Worm (Caenorhabditis elegans): ENCODE results near the gene R07A4.2.
A peak's percentile ranks its signal among the peaks of the same experiment; 100 is the strongest.

The R07A4.2 gene

ce11 chrX:10774865-10775264 lies 28.6 kb upstream of the R07A4.2 start:
- TF ChIP-seq daf-12 (tag; optimal IDR thresholded peaks at IDR 0.05) (no peak), elt-3 (tag; optimal IDR thresholded peaks at IDR 0.05) (no peak), elt-2 (tag; optimal IDR thresholded peaks at IDR 0.05) (peak; percentile 9)

- no peak for TF ChIP-seq nhr-11 (tag; optimal IDR thresholded peaks at IDR 0.05)
- TF ChIP-seq fkh-2 (tag; optimal IDR thresholded peaks at IDR 0.05): no peak
- peak; percentile 68 for TF ChIP-seq nhr-25 (tag; optimal IDR thresholded peaks at IDR 0.05)
- TF ChIP-seq nhr-23 (tag; optimal IDR thresholded peaks at IDR 0.05): peak; percentile 66
- no peak for TF ChIP-seq nhr-237 (tag; optimal IDR thresholded peaks at IDR 0.05)
- peak; percentile 88 for TF ChIP-seq nhr-43 (tag; optimal IDR thresholded peaks at IDR 0.05; ENCODE audit: poor library complexity, severe bottlenecking)
- TF ChIP-seq pqm-1 (tag; optimal IDR thresholded peaks at IDR 0.05): peak; percentile 12
- TF ChIP-seq hmg-11 (tag; optimal IDR thresholded peaks at IDR 0.05): no peak
- TF ChIP-seq eor-1 (tag; optimal IDR thresholded peaks at IDR 0.05): no peak
These were observed 26.5 kb upstream of the R07A4.2 start for ce11 chrX:10772763-10773162.

- TF ChIP-seq ztf-4 (tag; optimal IDR thresholded peaks at IDR 0.05) (no peak), ama-1 (optimal IDR thresholded peaks at IDR 0.05) (no peak), nfya-1 (tag; optimal IDR thresholded peaks at IDR 0.05; ENCODE audit: insufficient read depth) (peak; percentile 68), mml-1 (tag; optimal IDR thresholded peaks at IDR 0.05) (no peak), tbx-2 (tag; optimal IDR thresholded peaks at IDR 0.05) (no peak), R02D3.7 (tag; optimal IDR thresholded peaks at IDR 0.05) (peak; percentile 40), elt-2 (tag; optimal IDR thresholded peaks at IDR 0.05) (peak; percentile 93), unc-62 (GFP tag; optimal IDR thresholded peaks at IDR 0.05) (peak; percentile 28), nhr-77 (tag; optimal IDR thresholded peaks at IDR 0.05) (no peak), ztf-11 (tag; optimal IDR thresholded peaks at IDR 0.05) (no peak), elt-3 (tag; optimal IDR thresholded peaks at IDR 0.05) (peak in 1 of 3 experiments; percentile 80), elt-1 (tag; optimal IDR thresholded peaks at IDR 0.05) (no peak), ceh-28 (tag; optimal IDR thresholded peaks at IDR 0.05) (peak; percentile 80), lsy-12 (tag; optimal IDR thresholded peaks at IDR 0.05) (peak; percentile 30), nhr-23 (tag; optimal IDR thresholded peaks at IDR 0.05) (peak; percentile 74), pqm-1 (tag; optimal IDR thresholded peaks at IDR 0.05) (peak; percentile 92), nhr-11 (tag; optimal IDR thresholded peaks at IDR 0.05) (no peak), zag-1 (tag; optimal IDR thresholded peaks at IDR 0.05) (no peak), nhr-43 (tag; optimal IDR thresholded peaks at IDR 0.05; ENCODE audit: poor library complexity, severe bottlenecking) (peak; percentile 59), fkh-2 (tag; optimal IDR thresholded peaks at IDR 0.05) (no peak), ceh-9 (tag; optimal IDR thresholded peaks at IDR 0.05) (no peak), nhr-76 (tag; optimal IDR thresholded peaks at IDR 0.05) (no peak), pha-4 (tag; optimal IDR thresholded peaks at IDR 0.05) (peak; percentile 75), nhr-67 (tag; optimal IDR thresholded peaks at IDR 0.05) (no peak), hmg-11 (tag; optimal IDR thresholded peaks at IDR 0.05) (no peak), nhr-28 (tag; optimal IDR thresholded peaks at IDR 0.05) (no peak), egl-27 (tag; optimal IDR thresholded peaks at IDR 0.05) (peak; percentile 75), mdl-1 (tag; optimal IDR thresholded peaks at IDR 0.05) (no peak), fos-1 (tag; optimal IDR thresholded peaks at IDR 0.05) (no peak), lin-39 (tag; optimal IDR thresholded peaks at IDR 0.05) (peak; percentile 65), nhr-25 (tag; optimal IDR thresholded peaks at IDR 0.05) (peak; percentile 50), egl-5 (tag; optimal IDR thresholded peaks at IDR 0.05) (peak; percentile 90), lin-15B (tag; optimal IDR thresholded peaks at IDR 0.05) (no peak), jun-1 (tag; optimal IDR thresholded peaks at IDR 0.05) (peak; percentile 78), aly-2 (tag; optimal IDR thresholded peaks at IDR 0.05) (no peak)
These were observed 25.9 kb upstream of the R07A4.2 start for ce11 chrX:10772165-10772584.

- TF ChIP-seq sea-2 (GFP tag; optimal IDR thresholded peaks at IDR 0.05) (no peak), fos-1 (tag; optimal IDR thresholded peaks at IDR 0.05) (no peak), fkh-10 (GFP tag; optimal IDR thresholded peaks at IDR 0.05) (peak; percentile 92), ztf-11 (tag; optimal IDR thresholded peaks at IDR 0.05) (no peak), nhr-23 (tag; optimal IDR thresholded peaks at IDR 0.05) (peak; percentile 86), skn-1 (tag; optimal IDR thresholded peaks at IDR 0.05) (peak; percentile 34), R02D3.7 (tag; optimal IDR thresholded peaks at IDR 0.05) (no peak), nhr-11 (tag; optimal IDR thresholded peaks at IDR 0.05) (peak; percentile 82), ceh-28 (tag; optimal IDR thresholded peaks at IDR 0.05) (peak; percentile 30), unc-62 (GFP tag; optimal IDR thresholded peaks at IDR 0.05) (peak; percentile 78), nhr-28 (tag; optimal IDR thresholded peaks at IDR 0.05) (no peak), jun-1 (tag; optimal IDR thresholded peaks at IDR 0.05) (no peak), lin-15B (tag; optimal IDR thresholded peaks at IDR 0.05) (peak; percentile 3), ceh-16 (tag; optimal IDR thresholded peaks at IDR 0.05) (no peak), elt-3 (tag; optimal IDR thresholded peaks at IDR 0.05) (peak in 2 of 3 experiments; percentile 23 to 26), nhr-67 (tag; optimal IDR thresholded peaks at IDR 0.05) (no peak), elt-2 (tag; optimal IDR thresholded peaks at IDR 0.05) (peak; percentile 62), mdl-1 (tag; optimal IDR thresholded peaks at IDR 0.05) (peak; percentile 61), ztf-4 (tag; optimal IDR thresholded peaks at IDR 0.05) (peak; percentile 33), ceh-82 (tag; optimal IDR thresholded peaks at IDR 0.05) (no peak), nhr-43 (tag; optimal IDR thresholded peaks at IDR 0.05; ENCODE audit: poor library complexity, severe bottlenecking) (peak; percentile 85), hmg-11 (tag; optimal IDR thresholded peaks at IDR 0.05) (peak; percentile 49), egl-5 (tag; optimal IDR thresholded peaks at IDR 0.05) (peak; percentile 66), mml-1 (tag; optimal IDR thresholded peaks at IDR 0.05) (no peak), unc-39 (tag; optimal IDR thresholded peaks at IDR 0.05) (no peak), snpc-4 (tag; optimal IDR thresholded peaks at IDR 0.05) (peak; percentile 54), lsy-12 (tag; optimal IDR thresholded peaks at IDR 0.05) (peak; percentile 74)
These were observed 24.8 kb upstream of the R07A4.2 start for ce11 chrX:10770988-10771496.

Measured in whole organism, L3 larva.